Worm (Caenorhabditis elegans) whole organism, L2 larva: ENCODE results near the gene clu-1.

Experiments used
- ama-1 ChIP-seq: fragments of 150-350 bp; optimal IDR thresholded peaks from 2 replicates; lab custom pipeline; 2018; ENCODE audit warnings: inconsistent platforms
- ztf-4 ChIP-seq: fragments of 150-350 bp; optimal IDR thresholded peaks from 2 replicates; lab custom pipeline; 2014; ENCODE audit warnings: missing biosample characterization, missing genetic modification characterization

DNA sequence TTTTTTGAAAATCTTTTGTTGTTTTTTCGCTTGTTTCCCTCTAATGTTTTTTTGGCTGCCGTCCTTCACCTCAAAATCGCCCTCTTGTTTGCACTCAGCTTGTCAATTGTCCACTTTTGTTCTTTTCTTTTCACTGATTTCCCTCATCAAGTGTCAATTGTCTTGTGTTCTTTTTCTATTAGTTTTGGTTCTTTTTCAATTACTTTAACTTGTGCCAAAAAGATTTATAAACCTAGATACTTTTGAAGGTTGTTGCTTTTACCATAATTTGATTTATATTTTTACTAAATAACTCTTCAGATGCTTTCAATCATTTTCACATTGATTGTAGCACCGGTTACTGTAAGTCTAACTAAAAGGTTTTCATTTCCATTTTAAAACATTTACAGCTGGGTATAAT is 47.2 kb upstream of the clu-1 start, which contains the start of gene C48B4.13:
- no peak for TF ChIP-seq ama-1 (lab: Kevin White, UChicago)
- no peak for TF ChIP-seq ztf-4 (tag; lab: Kevin White, UChicago)
